Fruit fly (Drosophila melanogaster) whole organism, embryonic: ENCODE data around the gene ImpL1.

ENCODE experiments used
- Asciz ChIP-seq: fragments of 200-800 bp; sonication (Bioruptor generic); optimal IDR thresholded peaks from 2 replicates; lab custom pipeline; 2017; ENCODE audit warnings: missing biosample characterization, mild to moderate bottlenecking, missing genetic modification characterization, missing genetic modification reagents
- B-H1 ChIP-seq: fragments of 200-800 bp; sonication (Bioruptor generic); IDR thresholded peaks from 3 replicates; pipeline ENCODE4 v1.3.6; 2022; ENCODE audit warnings: missing biosample characterization, missing genetic modification characterization
- Blimp-1 ChIP-seq: fragments of 200-800 bp; sonication (Bioruptor generic); optimal IDR thresholded peaks from 3 replicates; lab custom pipeline; 2018; ENCODE audit warnings: missing biosample characterization, missing genetic modification characterization, mild to moderate bottlenecking, moderate library complexity, missing genetic modification reagents
- C15 ChIP-seq: fragments of 200-800 bp; sonication (Bioruptor generic); IDR thresholded peaks from 3 replicates; pipeline ENCODE4 v1.3.6; 2022; ENCODE audit warnings: missing biosample characterization, missing genetic modification characterization
- CG11093 ChIP-seq: fragments of 200-800 bp; sonication (Bioruptor generic); IDR thresholded peaks from 3 replicates; pipeline ENCODE4 v1.3.6; 2022; ENCODE audit warnings: missing biosample characterization, missing genetic modification characterization
- CG11398 ChIP-seq: fragments of 200-800 bp; sonication (Bioruptor generic); optimal IDR thresholded peaks from 2 replicates; lab custom pipeline; 2016; ENCODE audit warnings: missing biosample characterization, missing genetic modification characterization
- CG12391 ChIP-seq: fragments of 200-800 bp; sonication (Bioruptor generic); optimal IDR thresholded peaks from 3 replicates; lab custom pipeline; 2018; ENCODE audit warnings: missing biosample characterization, mild to moderate bottlenecking, missing genetic modification characterization, moderate library complexity
- CG17361 ChIP-seq: fragments of 200-800 bp; sonication (Bioruptor generic); IDR thresholded peaks from 3 replicates; pipeline ENCODE4 v1.3.6; 2022; ENCODE audit warnings: missing biosample characterization, missing genetic modification characterization
- CG2120 ChIP-seq: fragments of 200-800 bp; sonication (Bioruptor generic); optimal IDR thresholded peaks from 3 replicates; lab custom pipeline; 2016; ENCODE audit warnings: missing biosample characterization, missing genetic modification characterization
- CG2712 ChIP-seq: fragments of 200-800 bp; optimal IDR thresholded peaks from 3 replicates; lab custom pipeline; 2019; ENCODE audit warnings: missing biosample characterization, mild to moderate bottlenecking, missing genetic modification characterization, moderate library complexity
- CG3726 ChIP-seq: fragments of 200-800 bp; sonication (Bioruptor generic); IDR thresholded peaks from 3 replicates; pipeline ENCODE4, ENCODE4 v1.3.6; 2022; ENCODE audit warnings: missing biosample characterization, missing genetic modification characterization
- CG43689 ChIP-seq: fragments of 200-800 bp; sonication (Bioruptor generic); IDR thresholded peaks from 2 replicates; pipeline ENCODE4 v1.3.6; 2022; ENCODE audit warnings: missing biosample characterization, missing genetic modification characterization
- CG4424 ChIP-seq: fragments of 200-800 bp; sonication (Bioruptor generic); optimal IDR thresholded peaks from 3 replicates; lab custom pipeline; 2016; ENCODE audit warnings: missing biosample characterization, missing genetic modification characterization
- CG6654 ChIP-seq: fragments of 200-800 bp; sonication (Bioruptor generic); optimal IDR thresholded peaks from 2 replicates; lab custom pipeline; 2017; ENCODE audit warnings: missing biosample characterization, mild to moderate bottlenecking, missing genetic modification characterization
- CG7357 ChIP-seq: fragments of 200-800 bp; sonication (Bioruptor generic); IDR thresholded peaks from 3 replicates; pipeline ENCODE4 v1.3.6; 2022; ENCODE audit warnings: missing biosample characterization, missing genetic modification characterization
- CG9876 ChIP-seq: fragments of 200-800 bp; sonication (Bioruptor generic); optimal IDR thresholded peaks from 2 replicates; lab custom pipeline; 2016; ENCODE audit warnings: missing biosample characterization, missing genetic modification characterization
- Dip2 ChIP-seq: fragments of 200-800 bp; sonication (Bioruptor generic); IDR thresholded peaks from 2 replicates; pipeline ENCODE4 v1.3.6; 2022; ENCODE audit warnings: missing biosample characterization, missing genetic modification characterization
- Doc3 ChIP-seq: fragments of 200-800 bp; sonication (Bioruptor generic); IDR thresholded peaks from 3 replicates; pipeline ENCODE4 v1.3.6; 2022; ENCODE audit warnings: missing biosample characterization, missing genetic modification characterization; ENCODE audit not compliant: partially characterized antibody
- Eip74EF ChIP-seq, 2 experiments: fragments of 200-800 bp in 1 of 2; fragments of >200 bp in 1 of 2; sonication (Bioruptor generic) in 1 of 2; optimal IDR thresholded peaks; 2 replicates each; lab custom pipeline; 2017 to 2019; ENCODE audit warnings: missing biosample characterization in 2 of 2, missing genetic modification characterization in 2 of 2, mild to moderate bottlenecking in 1 of 2, moderate library complexity in 1 of 2
- Ets65A ChIP-seq: fragments of 200-800 bp; sonication (Bioruptor generic); peaks from one replicate; lab custom pipeline; 2016; ENCODE audit warnings: missing biosample characterization, missing genetic modification characterization
- HHEX ChIP-seq: fragments of 200-800 bp; sonication (Bioruptor generic); optimal IDR thresholded peaks from 3 replicates; lab custom pipeline; 2017; ENCODE audit warnings: missing biosample characterization, mild to moderate bottlenecking, missing genetic modification characterization, missing genetic modification reagents
- Lim3 ChIP-seq: fragments of 200-800 bp; sonication (Bioruptor generic); IDR thresholded peaks from 2 replicates; pipeline ENCODE4 v1.3.6; 2022; ENCODE audit warnings: missing biosample characterization, missing genetic modification characterization
- Mrtf ChIP-seq: fragments of 200-800 bp; sonication (Bioruptor generic); IDR thresholded peaks from 3 replicates; pipeline ENCODE4 v1.3.6; 2022; ENCODE audit warnings: missing biosample characterization, missing genetic modification characterization
- Ravus ChIP-seq: fragments of 200-800 bp; sonication (Bioruptor generic); IDR thresholded peaks from 2 replicates; pipeline ENCODE4 v1.3.6; 2022; ENCODE audit warnings: missing biosample characterization, missing genetic modification characterization
- Rfx ChIP-seq: fragments of 200-800 bp; sonication (Bioruptor generic); IDR thresholded peaks from 2 replicates; pipeline ENCODE4 v1.3.6; 2022; ENCODE audit warnings: missing biosample characterization, missing genetic modification characterization
- Sox100B ChIP-seq: fragments of 200-800 bp; sonication (Bioruptor generic); optimal IDR thresholded peaks from 3 replicates; lab custom pipeline; 2018; ENCODE audit warnings: missing biosample characterization, mild to moderate bottlenecking, missing genetic modification characterization
- Trl ChIP-seq, 3 experiments: fragments of >200 bp in 2 of 3; fragments of 200-800 bp in 1 of 3; sonication (Bioruptor generic) in 1 of 3; optimal IDR thresholded peaks; 2 replicates in 1 of 3; 3 replicates in 2 of 3; lab custom pipeline; 2016 to 2017; ENCODE audit warnings: missing biosample characterization in 1 of 3, missing genetic modification characterization in 1 of 3
- ara ChIP-seq: fragments of 200-800 bp; sonication (Bioruptor generic); IDR thresholded peaks from 2 replicates; pipeline ENCODE4 v1.3.6; 2022; ENCODE audit warnings: missing biosample characterization, missing genetic modification characterization
- bowl ChIP-seq: fragments of 200-800 bp; sonication (Bioruptor generic); IDR thresholded peaks from 2 replicates; pipeline ENCODE4 v1.3.6; 2022; ENCODE audit warnings: missing biosample characterization, missing genetic modification characterization
- btn ChIP-seq: fragments of 200-800 bp; sonication (Bioruptor generic); optimal IDR thresholded peaks from 2 replicates; lab custom pipeline; 2016; ENCODE audit warnings: missing biosample characterization, missing genetic modification characterization
- cwo ChIP-seq: fragments of 200-800 bp; sonication (Bioruptor generic); optimal IDR thresholded peaks from 3 replicates; lab custom pipeline; 2017; ENCODE audit warnings: missing biosample characterization, missing genetic modification characterization, mild to moderate bottlenecking, moderate library complexity, missing genetic modification reagents
- dan ChIP-seq: fragments of 200-800 bp; sonication (Bioruptor generic); IDR thresholded peaks from 2 replicates; pipeline ENCODE4 v1.3.6; 2022; ENCODE audit warnings: missing biosample characterization, missing genetic modification characterization
- dati ChIP-seq: fragments of 200-800 bp; sonication (Bioruptor generic); IDR thresholded peaks from 2 replicates; pipeline ENCODE4 v1.3.6; 2022; ENCODE audit warnings: missing biosample characterization, missing genetic modification characterization
- ewg ChIP-seq: fragments of 200-800 bp; sonication (Bioruptor generic); optimal IDR thresholded peaks from 3 replicates; lab custom pipeline; 2017; ENCODE audit warnings: mild to moderate bottlenecking, missing biosample characterization, missing genetic modification reagents, missing genetic modification characterization
- ham ChIP-seq: fragments of 200-800 bp; sonication (Bioruptor generic); IDR thresholded peaks from 2 replicates; pipeline ENCODE4 v1.3.6; 2022; ENCODE audit warnings: missing biosample characterization, missing genetic modification characterization
- klu ChIP-seq: fragments of 200-800 bp; sonication (Bioruptor generic); IDR thresholded peaks from 2 replicates; pipeline ENCODE4 v1.3.6; 2022; ENCODE audit warnings: missing biosample characterization, missing genetic modification characterization
- lilli ChIP-seq: fragments of 200-800 bp; sonication (Bioruptor generic); optimal IDR thresholded peaks from 3 replicates; lab custom pipeline; 2016; ENCODE audit warnings: missing biosample characterization, missing genetic modification characterization
- mirr ChIP-seq: fragments of 200-800 bp; sonication (Bioruptor generic); optimal IDR thresholded peaks from 3 replicates; lab custom pipeline; 2018; ENCODE audit warnings: missing biosample characterization, mild to moderate bottlenecking, missing genetic modification characterization
- nmo ChIP-seq: fragments of 200-800 bp; sonication (Bioruptor generic); optimal IDR thresholded peaks from 2 replicates; lab custom pipeline; 2018; ENCODE audit warnings: missing biosample characterization, mild to moderate bottlenecking, missing genetic modification characterization, moderate library complexity
- onecut ChIP-seq: fragments of 200-800 bp; sonication (Bioruptor generic); IDR thresholded peaks from 2 replicates; pipeline ENCODE4 v1.3.6; 2022; ENCODE audit warnings: missing biosample characterization, missing genetic modification characterization
- p53 ChIP-seq: fragments of 200-800 bp; sonication (Bioruptor generic); optimal IDR thresholded peaks from 2 replicates; lab custom pipeline; 2016; ENCODE audit warnings: missing biosample characterization, missing genetic modification characterization
- pnt ChIP-seq: fragments of 200-800 bp; sonication (Bioruptor generic); optimal IDR thresholded peaks from 3 replicates; lab custom pipeline; 2016; ENCODE audit warnings: missing biosample characterization, missing genetic modification characterization
- rib ChIP-seq: fragments of 200-800 bp; sonication (Bioruptor generic); IDR thresholded peaks from 2 replicates; pipeline ENCODE4 v1.3.6; 2022; ENCODE audit warnings: missing biosample characterization, missing genetic modification characterization
- shn ChIP-seq: fragments of 200-800 bp; sonication (Bioruptor generic); optimal IDR thresholded peaks from 3 replicates; lab custom pipeline; 2016; ENCODE audit warnings: missing biosample characterization, missing genetic modification characterization
- sna ChIP-seq: fragments of 200-800 bp; sonication (Bioruptor generic); IDR thresholded peaks from 2 replicates; pipeline ENCODE4 v1.3.6; 2022; ENCODE audit warnings: missing biosample characterization, missing genetic modification characterization; ENCODE audit not compliant: partially characterized antibody
- stc ChIP-seq: fragments of 200-800 bp; sonication (Bioruptor generic); IDR thresholded peaks from 2 replicates; pipeline ENCODE4 v1.3.6; 2022; ENCODE audit warnings: missing biosample characterization, missing genetic modification characterization
- toy ChIP-seq: fragments of 200-800 bp; sonication (Bioruptor generic); IDR thresholded peaks from 2 replicates; pipeline ENCODE4 v1.3.6; 2022; ENCODE audit warnings: missing biosample characterization, missing genetic modification characterization
- trh ChIP-seq: fragments of 200-800 bp; sonication (Bioruptor generic); optimal IDR thresholded peaks from 2 replicates; lab custom pipeline; 2016; ENCODE audit warnings: missing biosample characterization, missing genetic modification characterization
- unc-4 ChIP-seq: fragments of 200-800 bp; sonication (Bioruptor generic); IDR thresholded peaks from 2 replicates; pipeline ENCODE4 v1.3.6; 2022; ENCODE audit warnings: missing biosample characterization, missing genetic modification characterization; ENCODE audit not compliant: partially characterized antibody
- wor ChIP-seq: fragments of 200-800 bp; sonication (Bioruptor generic); IDR thresholded peaks from 2 replicates; pipeline ENCODE4 v1.3.6; 2022; ENCODE audit warnings: missing biosample characterization, missing genetic modification characterization

The ImpL1 gene

dm6 chr3L:13356084-13356693 is 26.4 kb upstream of the ImpL1 start, which contains the start of gene Nplp2 (continued):
- TF ChIP-seq shn (GFP tag; lab: Kevin White, UChicago) = no peak
- peak; percentile 59 for TF ChIP-seq nmo (GFP tag; lab: Kevin White, UChicago)
- TF ChIP-seq CG9876 (GFP tag; lab: Kevin White, UChicago) = no peak
- no peak for TF ChIP-seq stc (GFP tag; lab: Robert Waterston, UW)
- TF ChIP-seq Lim3 (GFP tag; lab: Robert Waterston, UW) = no peak
- TF ChIP-seq sna = no peak
- TF ChIP-seq Dip2 = no peak
- TF ChIP-seq dati (GFP tag; lab: Robert Waterston, UW) = peak; percentile 25; the same call in 1 of the 2 replicates
- no peak for TF ChIP-seq rib (GFP tag; lab: Robert Waterston, UW)
- no peak for TF ChIP-seq Blimp-1 (GFP tag; lab: Kevin White, UChicago)
- peak; percentile 14 for TF ChIP-seq trh (GFP tag; lab: Kevin White, UChicago)
- no peak for TF ChIP-seq btn (GFP tag; lab: Kevin White, UChicago)
- no peak for TF ChIP-seq lilli (GFP tag; lab: Kevin White, UChicago)
- TF ChIP-seq p53 (GFP tag; lab: Kevin White, UChicago) = no peak
- TF ChIP-seq ham (GFP tag; lab: Robert Waterston, UW) = no peak
- no peak for TF ChIP-seq unc-4 (GFP tag; lab: Robert Waterston, UW)
- TF ChIP-seq cwo = peak; percentile 27
- no peak for TF ChIP-seq Asciz (GFP tag; lab: Kevin White, UChicago)
- no peak for TF ChIP-seq bowl (GFP tag; lab: Robert Waterston, UW)
- no peak for TF ChIP-seq ewg (GFP tag; lab: Kevin White, UChicago)
- TF ChIP-seq CG17361 = peak; percentile 60; the same call in 2 of the 3 replicates
- TF ChIP-seq Trl (optimal IDR thresholded peaks at IDR 0.05; lab: Kevin White, UChicago) = no peak
- TF ChIP-seq Trl (GFP tag; optimal IDR thresholded peaks at IDR 0.05; lab: Kevin White, UChicago) = no peak
- TF ChIP-seq CG12391 (tag; lab: Kevin White, UChicago) = peak; percentile 56
- TF ChIP-seq CG2712 (tag; lab: Kevin White, UChicago) = no peak
- no peak for TF ChIP-seq Doc3 (GFP tag; lab: Robert Waterston, UW)
- TF ChIP-seq pnt (GFP tag; lab: Kevin White, UChicago) = peak; percentile 1
- peak; percentile 71 for TF ChIP-seq ara (GFP tag; lab: Robert Waterston, UW)
- TF ChIP-seq C15 (GFP tag; lab: Robert Waterston, UW) = 0 out of 3 replicates have a peak, but pooled peaks have one; percentile 40
- peak; percentile 58; the same call in 1 of the 3 replicates for TF ChIP-seq Mrtf
- TF ChIP-seq CG4424 (GFP tag; lab: Kevin White, UChicago) = no peak
- peak; percentile 54 for TF ChIP-seq onecut (GFP tag; lab: Robert Waterston, UW)
- TF ChIP-seq CG11398 = no peak
- 0 out of 2 replicates have a peak, but pooled peaks have one; percentile 19 for TF ChIP-seq wor
- TF ChIP-seq toy = no peak
- no peak for TF ChIP-seq klu (GFP tag; lab: Robert Waterston, UW)
- 0 out of 3 replicates have a peak, but pooled peaks have one; percentile 25 for TF ChIP-seq CG7357
- no peak for TF ChIP-seq Ravus
- peak in 1 of 2 experiments; percentile 31 for TF ChIP-seq Eip74EF (GFP tag; optimal IDR thresholded peaks at IDR 0.05; lab: Kevin White, UChicago)
- peak; percentile 86 for TF ChIP-seq Rfx
- no peak for TF ChIP-seq mirr (GFP tag; lab: Kevin White, UChicago)
- peak; percentile 32 for TF ChIP-seq Sox100B (GFP tag; lab: Kevin White, UChicago)
- TF ChIP-seq HHEX (GFP tag; lab: Kevin White, UChicago) = peak; percentile 39
- peak; percentile 34; the same call in 1 of the 3 replicates for TF ChIP-seq B-H1
- no peak for TF ChIP-seq dan (GFP tag; lab: Robert Waterston, UW)
- no peak for TF ChIP-seq CG6654
- no peak for TF ChIP-seq CG3726 (GFP tag; lab: Robert Waterston, UW)
- peak; percentile 67 for TF ChIP-seq CG2120 (GFP tag; lab: Kevin White, UChicago)
- TF ChIP-seq CG43689 (GFP tag; lab: Robert Waterston, UW) = peak; percentile 44; the same call in 1 of the 2 replicates
- TF ChIP-seq Ets65A (GFP tag; lab: Kevin White, UChicago) = peak; percentile 90
- peak; percentile 46; the same call in 1 of the 3 replicates for TF ChIP-seq CG11093
